Worm (Caenorhabditis elegans) whole organism, L1 larva: ENCODE results near the gene F59B10.5.

Source experiments
- Y116A8C.19 ChIP-seq: sonication (generic microtip); optimal IDR thresholded peaks from 2 replicates; lab custom pipeline; 2016; ENCODE audit warnings: missing compliant biosample characterization, missing genetic modification characterization, borderline replicate concordance
- ama-1 ChIP-seq: fragments of 150-350 bp; optimal IDR thresholded peaks from 2 replicates; lab custom pipeline; 2014
- blmp-1 ChIP-seq: fragments of 150-350 bp; optimal IDR thresholded peaks from 2 replicates; lab custom pipeline; 2014; ENCODE audit warnings: missing biosample characterization, missing genetic modification characterization
- ceh-8 ChIP-seq: fragments of 200-800 bp; sonication (Bioruptor generic); optimal IDR thresholded peaks from 2 replicates; lab custom pipeline; 2018; ENCODE audit warnings: mild to moderate bottlenecking, missing genetic modification characterization, moderate library complexity, missing compliant biosample characterization
- ceh-82 ChIP-seq, 3 experiments: fragments of 150-350 bp in 1 of 3; sonication (generic microtip) in 2 of 3; optimal IDR thresholded peaks; 2 replicates each; lab custom pipeline; 2014 to 2017; ENCODE audit warnings: missing biosample characterization in 3 of 3, missing genetic modification characterization in 3 of 3
- ceh-88 ChIP-seq: fragments of 200-800 bp; sonication (Bioruptor generic); IDR thresholded peaks from 2 replicates; pipeline ENCODE4 v1.3.6; 2022; ENCODE audit warnings: missing genetic modification characterization, missing compliant biosample characterization
- dpl-1 ChIP-seq, 3 experiments: fragments of 150-350 bp in 2 of 3; sonication (generic microtip) in 1 of 3; optimal IDR thresholded peaks; 2 replicates each; lab custom pipeline; 2014 to 2017; ENCODE audit warnings: missing biosample characterization in 3 of 3, missing genetic modification characterization in 3 of 3, missing genetic modification reagents in 3 of 3
- dsc-1 ChIP-seq: sonication (generic microtip); optimal IDR thresholded peaks from 2 replicates; lab custom pipeline; 2016; ENCODE audit warnings: mild to moderate bottlenecking, missing genetic modification characterization, missing compliant biosample characterization
- efl-1 ChIP-seq, 4 experiments: fragments of 150-350 bp; optimal IDR thresholded peaks in 3 of 4; peaks in 1 of 4; 1 replicate in 1 of 4; 2 replicates in 3 of 4; lab custom pipeline; 2014; ENCODE audit warnings: missing biosample characterization in 2 of 4, missing genetic modification characterization in 2 of 4, missing genetic modification reagents in 2 of 4
- egl-13 ChIP-seq: sonication (generic microtip); optimal IDR thresholded peaks from 2 replicates; lab custom pipeline; 2016; ENCODE audit warnings: missing genotype, missing genetic modification reagents, missing genetic modification characterization, missing compliant biosample characterization
- elt-2 ChIP-seq: sonication (generic microtip); optimal IDR thresholded peaks from 2 replicates; lab custom pipeline; 2016; ENCODE audit warnings: missing genetic modification characterization, mild to moderate bottlenecking, inconsistent platforms, missing compliant biosample characterization, missing genetic modification reagents
- elt-3 ChIP-seq, 6 experiments: fragments of 150-350 bp in 1 of 6; sonication (generic microtip); optimal IDR thresholded peaks; 2 replicates each; lab custom pipeline; 2017 to 2018; ENCODE audit warnings: missing biosample characterization in 6 of 6, missing genetic modification characterization in 6 of 6, inconsistent platforms in 1 of 6
- ets-5 ChIP-seq: fragments of 200-800 bp; sonication (Bioruptor generic); IDR thresholded peaks from 2 replicates; pipeline ENCODE4 v1.3.6; 2022; ENCODE audit warnings: missing genetic modification characterization, missing compliant biosample characterization
- fkh-10 ChIP-seq: sonication (generic microtip); optimal IDR thresholded peaks from 2 replicates; lab custom pipeline; 2017; ENCODE audit warnings: missing biosample characterization, missing genetic modification reagents, missing genetic modification characterization
- fkh-4 ChIP-seq: sonication (generic microtip); optimal IDR thresholded peaks from 2 replicates; lab custom pipeline; 2016; ENCODE audit warnings: missing compliant biosample characterization, missing genetic modification characterization, borderline replicate concordance
- lin-14 ChIP-seq: fragments of 200-800 bp; sonication (Bioruptor generic); optimal IDR thresholded peaks from 2 replicates; lab custom pipeline; 2018; ENCODE audit warnings: mild to moderate bottlenecking, missing genetic modification characterization, moderate library complexity, missing compliant biosample characterization
- lin-35 ChIP-seq, 2 experiments: fragments of 150-350 bp; optimal IDR thresholded peaks; 2 replicates each; lab custom pipeline; 2014; ENCODE audit warnings: missing biosample characterization in 2 of 2, missing genetic modification characterization in 2 of 2, missing genetic modification reagents in 2 of 2
- lir-3 ChIP-seq: sonication (generic microtip); optimal IDR thresholded peaks from 2 replicates; lab custom pipeline; 2016; ENCODE audit warnings: mild to moderate bottlenecking, missing genetic modification characterization, moderate library complexity, missing compliant biosample characterization; ENCODE audit not compliant: poor library complexity
- mab-9 ChIP-seq: fragments of 200-800 bp; sonication (Bioruptor generic); IDR thresholded peaks from 2 replicates; pipeline ENCODE4 v1.3.6; 2022; ENCODE audit warnings: missing genetic modification reagents, missing genetic modification characterization, missing compliant biosample characterization
- mdl-1 ChIP-seq, 2 experiments: fragments of 150-350 bp; optimal IDR thresholded peaks; 2 replicates each; lab custom pipeline; 2014 to 2017; ENCODE audit warnings: missing biosample characterization in 2 of 2, missing genetic modification characterization in 2 of 2, inconsistent platforms in 1 of 2
- mep-1 ChIP-seq: fragments of 150-350 bp; optimal IDR thresholded peaks from 2 replicates; lab custom pipeline; 2014; ENCODE audit warnings: missing biosample characterization, missing genetic modification characterization
- nhr-19 ChIP-seq: fragments of 200-800 bp; sonication (Bioruptor generic); conservative IDR thresholded peaks from 2 replicates; pipeline ENCODE4 v1.3.6; 2022; ENCODE audit warnings: missing genetic modification characterization, missing compliant biosample characterization
- nhr-20 ChIP-seq: sonication (generic microtip); optimal IDR thresholded peaks from 2 replicates; lab custom pipeline; 2016; ENCODE audit warnings: mild to moderate bottlenecking, missing genetic modification characterization, missing compliant biosample characterization
- nhr-71 ChIP-seq: sonication (generic microtip); optimal IDR thresholded peaks from 2 replicates; lab custom pipeline; 2016; ENCODE audit warnings: mild to moderate bottlenecking, missing genetic modification characterization, moderate library complexity, missing compliant biosample characterization
- nhr-76 ChIP-seq: sonication (generic microtip); optimal IDR thresholded peaks from 2 replicates; lab custom pipeline; 2017; ENCODE audit warnings: missing biosample characterization, missing genetic modification characterization
- nhr-77 ChIP-seq: fragments of 150-350 bp; optimal IDR thresholded peaks from 2 replicates; lab custom pipeline; 2014; ENCODE audit warnings: missing biosample characterization, missing genetic modification characterization
- nhr-85 ChIP-seq: sonication (generic microtip); peaks from one replicate; lab custom pipeline; 2016; ENCODE audit warnings: missing genetic modification characterization, inconsistent platforms, missing compliant biosample characterization
- nhr-90 ChIP-seq: sonication (generic microtip); optimal IDR thresholded peaks from 2 replicates; lab custom pipeline; 2016; ENCODE audit warnings: mild to moderate bottlenecking, missing genetic modification characterization, missing compliant biosample characterization; ENCODE audit not compliant: poor library complexity
- pax-3 ChIP-seq: fragments of 200-800 bp; sonication (Bioruptor generic); optimal IDR thresholded peaks from 2 replicates; lab custom pipeline; 2018; ENCODE audit warnings: mild to moderate bottlenecking, missing genetic modification characterization, moderate library complexity, missing compliant biosample characterization
- rnt-1 ChIP-seq: sonication (generic microtip); optimal IDR thresholded peaks from 2 replicates; lab custom pipeline; 2016; ENCODE audit warnings: mild to moderate bottlenecking, missing genetic modification characterization, moderate library complexity, missing compliant biosample characterization
- skn-1 ChIP-seq: fragments of 150-350 bp; optimal IDR thresholded peaks from 2 replicates; lab custom pipeline; 2014; ENCODE audit warnings: missing biosample characterization, missing genetic modification characterization
- snpc-4 ChIP-seq: fragments of 150-350 bp; optimal IDR thresholded peaks from 2 replicates; lab custom pipeline; 2014; ENCODE audit warnings: missing biosample characterization, missing genetic modification characterization
- sox-4 ChIP-seq: sonication (generic microtip); optimal IDR thresholded peaks from 2 replicates; lab custom pipeline; 2016; ENCODE audit warnings: missing genetic modification characterization, missing compliant biosample characterization
- sup-37 ChIP-seq: fragments of 200-800 bp; sonication (Bioruptor generic); optimal IDR thresholded peaks from 2 replicates; lab custom pipeline; 2018; ENCODE audit warnings: mild to moderate bottlenecking, missing genetic modification characterization, missing compliant biosample characterization
- unc-30 ChIP-seq: sonication (generic microtip); optimal IDR thresholded peaks from 2 replicates; lab custom pipeline; 2017; ENCODE audit warnings: missing biosample characterization, missing genetic modification characterization
- unc-62 ChIP-seq: fragments of 150-350 bp; optimal IDR thresholded peaks from 2 replicates; lab custom pipeline; 2014; ENCODE audit warnings: missing biosample characterization, missing genetic modification reagents, missing genetic modification characterization
- vab-15 ChIP-seq: sonication (generic microtip); optimal IDR thresholded peaks from 2 replicates; lab custom pipeline; 2017; ENCODE audit warnings: missing genotype, mild to moderate bottlenecking, missing genetic modification characterization, missing compliant biosample characterization
- xbp-1 ChIP-seq: sonication (generic microtip); optimal IDR thresholded peaks from 2 replicates; lab custom pipeline; 2016; ENCODE audit warnings: missing genetic modification characterization, missing compliant biosample characterization
- ztf-4 ChIP-seq: fragments of 150-350 bp; optimal IDR thresholded peaks from 2 replicates; lab custom pipeline; 2014; ENCODE audit warnings: missing biosample characterization, missing genetic modification characterization

Gene F59B10.5

DNA sequence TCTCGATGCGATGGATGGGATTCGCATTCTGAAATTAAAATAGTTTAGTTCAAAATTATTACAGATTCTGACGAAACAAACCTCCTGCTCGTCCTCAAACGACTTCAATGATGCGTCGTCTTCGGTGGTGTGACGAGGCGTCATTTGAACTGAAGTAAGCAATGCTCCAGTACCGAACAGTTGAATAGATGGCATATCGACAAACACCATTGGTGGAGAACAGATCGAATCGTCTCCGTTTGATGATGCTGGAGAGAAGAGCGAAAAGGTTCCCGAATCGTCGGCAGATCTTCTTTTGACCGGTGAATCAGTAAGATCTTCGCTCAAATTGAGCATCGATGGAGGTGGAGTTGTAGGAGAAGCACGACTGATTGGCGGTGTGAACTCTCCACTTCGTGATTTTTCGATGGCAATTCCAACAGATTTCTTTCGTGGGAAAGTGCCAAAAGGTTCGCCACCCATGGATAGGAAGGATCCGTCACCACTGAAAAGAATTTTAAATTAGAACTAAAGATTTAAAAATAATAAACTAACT is 21.0 kb upstream of the F59B10.5 start:
- no peak for TF ChIP-seq nhr-90 (tag; lab: Kevin White, UChicago)
- TF ChIP-seq ceh-82 (tag; optimal IDR thresholded peaks at IDR 0.05; lab: Kevin White, UChicago), result no peak
- no peak for TF ChIP-seq elt-2 (tag; lab: Kevin White, UChicago)
- no peak for TF ChIP-seq unc-62 (GFP tag; lab: Kevin White, UChicago)
- TF ChIP-seq xbp-1 (tag; lab: Kevin White, UChicago), result no peak
- no peak for TF ChIP-seq lir-3
- TF ChIP-seq ceh-8 (GFP tag; lab: Kevin White, UChicago), result no peak
- peak; percentile 33 for TF ChIP-seq nhr-85
- TF ChIP-seq ets-5 (GFP tag; lab: Robert Waterston, UW), result no peak
- TF ChIP-seq Y116A8C.19, result no peak
- peak; percentile 7 for TF ChIP-seq ama-1 (lab: Kevin White, UChicago)
- TF ChIP-seq nhr-76, result no peak
- TF ChIP-seq dsc-1 (tag; lab: Kevin White, UChicago), result no peak
- TF ChIP-seq sup-37 (GFP tag; lab: Kevin White, UChicago), result no peak

DNA sequence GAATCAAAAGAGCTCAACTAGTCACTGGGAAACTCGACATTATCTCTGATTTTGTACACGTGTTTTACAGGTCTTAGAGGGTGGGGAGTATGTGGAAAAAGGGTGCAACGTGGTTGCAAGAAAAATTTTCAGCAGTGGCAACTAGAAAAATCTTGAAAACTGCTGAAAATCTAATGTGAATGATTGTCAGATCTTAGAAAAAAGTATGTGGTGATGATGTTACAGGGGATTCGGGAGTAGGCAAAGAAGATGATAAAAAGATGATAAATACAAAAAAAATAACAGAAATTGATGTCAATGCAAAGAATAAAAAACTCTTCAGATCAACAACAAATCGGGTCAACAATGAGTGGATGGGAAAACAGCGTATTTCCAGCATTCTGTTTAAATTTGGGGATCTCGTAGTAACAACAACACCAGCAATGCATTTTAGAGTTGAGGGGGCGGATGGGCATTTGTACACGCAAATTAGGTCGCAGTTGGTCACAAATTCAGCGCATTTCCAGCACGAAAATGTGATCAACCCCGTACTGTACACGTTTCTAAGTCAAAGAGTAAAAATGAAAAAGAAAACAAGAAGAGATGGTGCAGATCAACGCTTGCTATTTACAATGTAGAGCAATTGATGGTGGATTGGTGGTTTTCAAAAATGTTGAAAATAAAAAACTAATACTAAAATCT is 20.1 kb upstream of the F59B10.5 start:
- peak in 1 of 2 experiments; percentile 33 for TF ChIP-seq lin-35 (GFP tag; optimal IDR thresholded peaks at IDR 0.05; lab: Kevin White, UChicago)
- TF ChIP-seq efl-1 (optimal IDR thresholded peaks at IDR 0.05; lab: Kevin White, UChicago), result no peak
- peak in 1 of 2 experiments; percentile 93 for TF ChIP-seq efl-1 (GFP tag; optimal IDR thresholded peaks at IDR 0.05 in 1 of 2; lab: Kevin White, UChicago)
- TF ChIP-seq nhr-71 (tag; lab: Kevin White, UChicago), result peak; percentile 10
- TF ChIP-seq fkh-10, result no peak
- TF ChIP-seq ztf-4 (tag; lab: Kevin White, UChicago), result peak; percentile 69
- no peak for TF ChIP-seq sox-4 (tag; lab: Kevin White, UChicago)
- no peak for TF ChIP-seq dpl-1 (GFP tag; optimal IDR thresholded peaks at IDR 0.05; lab: Kevin White, UChicago)
- peak; percentile 35 for TF ChIP-seq nhr-85
- peak; percentile 30 for TF ChIP-seq ceh-8 (GFP tag; lab: Kevin White, UChicago)
- TF ChIP-seq ama-1 (lab: Kevin White, UChicago), result peak; percentile 78
- peak; percentile 6 for TF ChIP-seq mep-1
- TF ChIP-seq lin-14 (GFP tag; lab: Kevin White, UChicago), result peak; percentile 3

DNA sequence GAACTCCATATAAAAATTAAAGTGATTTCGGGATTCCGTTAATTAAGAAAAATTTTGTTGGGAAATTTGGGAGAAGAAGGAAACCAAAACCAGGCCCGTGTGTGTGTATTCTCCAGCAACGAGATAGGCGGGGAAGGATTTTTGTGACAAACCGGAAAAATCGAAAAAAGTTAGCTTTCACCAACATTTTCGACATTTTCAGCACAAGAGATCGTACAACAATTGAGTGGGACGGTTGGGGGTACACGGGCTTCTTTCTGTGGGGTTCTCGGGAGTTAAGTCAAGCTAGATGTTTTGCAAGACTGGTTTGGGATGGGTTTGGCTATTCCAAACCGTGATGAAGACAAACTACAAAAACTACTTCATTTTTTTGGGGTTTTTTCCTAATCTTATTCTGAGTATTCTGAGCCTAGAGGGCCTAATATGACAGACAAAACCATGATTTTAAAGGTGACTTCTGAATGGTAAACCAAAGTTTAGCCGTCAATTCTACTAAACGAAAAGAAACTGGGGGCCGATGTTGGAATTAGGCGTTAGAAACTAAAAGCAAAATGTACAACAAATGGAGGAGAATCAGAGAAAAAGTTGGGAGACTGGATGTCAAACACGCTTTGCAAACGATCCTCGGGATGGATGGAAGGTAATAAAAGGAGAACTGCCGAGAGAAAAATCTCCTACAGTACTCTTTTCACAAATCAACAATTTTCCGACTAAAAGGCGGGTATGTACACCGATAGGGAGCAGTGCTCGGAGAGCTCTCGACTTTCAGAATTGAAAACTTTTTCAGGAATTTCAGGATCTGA is 19.4 kb upstream of the F59B10.5 start:
- TF ChIP-seq skn-1 (tag; lab: Kevin White, UChicago) (no peak), unc-62 (GFP tag; lab: Kevin White, UChicago) (no peak), unc-30 (tag; lab: Kevin White, UChicago) (no peak), lin-35 (GFP tag; optimal IDR thresholded peaks at IDR 0.05; lab: Kevin White, UChicago) (peak in 1 of 2 experiments; percentile 1), sup-37 (GFP tag; lab: Kevin White, UChicago) (peak; percentile 15), blmp-1 (tag; lab: Kevin White, UChicago) (peak; percentile 6), ztf-4 (tag; lab: Kevin White, UChicago) (peak; percentile 73), elt-3 (tag; optimal IDR thresholded peaks at IDR 0.05; lab: Kevin White, UChicago) (peak in 1 of 6 experiments; percentile 10), ets-5 (GFP tag; lab: Robert Waterston, UW) (0 out of 2 replicates have a peak, but pooled peaks have one; percentile 83), mab-9 (GFP tag; lab: Robert Waterston, UW) (peak; percentile 17; the same call in 1 of the 2 replicates), ama-1 (lab: Kevin White, UChicago) (peak; percentile 74), efl-1 (optimal IDR thresholded peaks at IDR 0.05; lab: Kevin White, UChicago) (peak in 1 of 2 experiments; percentile 8), efl-1 (GFP tag; optimal IDR thresholded peaks at IDR 0.05 in 1 of 2; lab: Kevin White, UChicago) (peak in 1 of 2 experiments; percentile 88)

DNA sequence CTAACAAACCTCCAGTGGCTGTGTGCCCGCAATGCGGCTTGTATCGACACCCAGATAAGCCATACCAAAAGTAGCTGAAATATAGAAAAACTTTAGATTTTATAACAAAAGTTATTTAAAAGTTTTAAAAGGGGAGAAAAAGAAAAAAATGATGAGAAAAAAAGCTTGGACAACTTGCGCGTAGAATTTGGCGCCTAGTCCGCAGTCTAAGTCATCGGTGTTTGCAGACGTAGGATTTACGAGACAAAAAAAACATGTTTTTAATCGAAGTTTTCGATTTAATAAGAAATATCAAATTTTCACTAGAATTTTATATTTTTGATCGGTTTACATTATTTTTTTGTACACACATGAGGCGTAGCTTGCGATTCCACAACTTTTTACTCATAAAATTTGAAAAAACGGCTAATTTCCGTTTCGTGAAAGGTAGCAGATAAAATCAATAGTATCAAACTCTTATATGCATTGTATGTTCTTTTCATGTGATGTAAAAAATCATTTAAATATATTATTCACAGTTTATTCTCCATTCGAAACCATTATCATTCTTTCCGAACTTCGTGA is 18.5 kb upstream of the F59B10.5 start, which contains the start of gene pro-1:
pro-1 (minus strand) TSS at position 74 of the 564 bp plus-strand sequence.
- peak; percentile 64 to 76 for TF ChIP-seq efl-1 (optimal IDR thresholded peaks at IDR 0.05; lab: Kevin White, UChicago)
- peak; percentile 70 to 98 for TF ChIP-seq efl-1 (GFP tag; optimal IDR thresholded peaks at IDR 0.05 in 1 of 2; lab: Kevin White, UChicago)
- TF ChIP-seq vab-15 (tag; lab: Kevin White, UChicago), result no peak
- TF ChIP-seq nhr-77, result peak; percentile 13
- TF ChIP-seq pax-3 (tag; lab: Kevin White, UChicago), result peak; percentile 52
- peak; percentile 85 for TF ChIP-seq nhr-20
- peak in 2 of 3 experiments; percentile 27 to 67 for TF ChIP-seq ceh-82 (tag; optimal IDR thresholded peaks at IDR 0.05; lab: Kevin White, UChicago)
- TF ChIP-seq ceh-88 (GFP tag; lab: Robert Waterston, UW), result peak; percentile 85
- peak; percentile 79 for TF ChIP-seq nhr-19 (GFP tag; lab: Robert Waterston, UW)
- peak; percentile 64 for TF ChIP-seq blmp-1 (tag; lab: Kevin White, UChicago)
- peak; percentile 25 for TF ChIP-seq snpc-4 (tag; lab: Kevin White, UChicago)
- TF ChIP-seq egl-13 (tag; lab: Kevin White, UChicago), result peak; percentile 3
- TF ChIP-seq fkh-4, result peak; percentile 4
- peak; percentile 81 for TF ChIP-seq rnt-1 (tag; lab: Kevin White, UChicago)
- TF ChIP-seq lin-14 (GFP tag; lab: Kevin White, UChicago), result peak; percentile 70
- peak in 1 of 2 experiments; percentile 67 for TF ChIP-seq mdl-1 (tag; optimal IDR thresholded peaks at IDR 0.05; lab: Kevin White, UChicago)
